Fruit fly (Drosophila melanogaster): Measurements from ENCODE around the gene pip.

pip gene

DNA sequence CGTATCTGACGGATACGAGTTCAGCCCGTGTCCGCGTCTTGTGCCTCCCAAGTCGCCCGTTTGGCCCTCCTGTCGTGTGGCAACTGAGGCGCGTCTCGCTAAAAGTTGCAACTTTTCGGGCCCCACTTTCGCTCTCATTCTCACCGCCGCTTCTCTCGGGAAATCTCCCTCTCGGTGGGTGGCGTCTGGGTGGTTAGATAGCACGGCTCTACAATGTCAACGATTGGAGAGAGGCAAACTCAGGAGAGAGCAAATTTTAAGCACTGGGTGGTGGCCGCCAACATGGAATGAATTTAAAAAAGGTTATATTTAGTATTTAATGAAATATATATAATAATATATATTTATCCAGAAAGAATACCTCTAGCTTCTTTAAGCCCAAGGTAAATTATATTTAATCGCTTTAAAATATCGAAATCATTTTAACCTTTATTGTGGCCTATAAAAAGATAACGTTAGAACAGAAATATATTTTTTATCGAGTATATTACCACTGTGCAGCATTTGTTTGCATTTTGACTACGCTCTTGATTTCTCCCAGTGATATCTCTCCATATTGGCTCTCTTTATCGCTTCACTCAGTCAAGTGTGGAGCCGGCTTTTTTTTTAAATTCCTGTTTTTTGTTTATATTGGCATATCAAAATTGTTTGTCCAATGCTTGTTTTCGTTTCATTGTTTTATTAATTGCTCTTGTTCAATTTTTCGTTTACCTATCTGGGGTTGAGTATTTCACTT lies 44.8 kb downstream of the pip start, which contains the start of gene Gbs-76A (continued):
- TF ChIP-seq CG15269 (tag; optimal IDR thresholded peaks at IDR 0.05) (peak; percentile 92), C15 (GFP tag; IDR thresholded peaks at IDR 0.05) (no peak), Ets65A (GFP tag) (peak; percentile 66), scrt (GFP tag; optimal IDR thresholded peaks at IDR 0.05) (peak; percentile 77), CG13424 (tag; optimal IDR thresholded peaks at IDR 0.05) (peak; percentile 89), CG14965 (GFP tag; optimal IDR thresholded peaks at IDR 0.05; ENCODE audit: borderline replicate concordance) (no peak), CG4730 (GFP tag; IDR thresholded peaks at IDR 0.05) (peak; percentile 42; the same call in 1 of the 2 replicates), croc (GFP tag; conservative IDR thresholded peaks at IDR 0.05) (peak; percentile 73), zfh2 (GFP tag; optimal IDR thresholded peaks at IDR 0.05) (no peak), sd (tag; optimal IDR thresholded peaks at IDR 0.05) (peak; percentile 69), CG11723 (GFP tag; optimal IDR thresholded peaks at IDR 0.05) (peak; percentile 53), ci (GFP tag; IDR thresholded peaks at IDR 0.05) (peak; percentile 80), Hand (GFP tag; optimal IDR thresholded peaks at IDR 0.05) (peak; percentile 82), CG32767 (GFP tag; IDR thresholded peaks at IDR 0.05) (peak; percentile 75), vfl (GFP tag; optimal IDR thresholded peaks at IDR 0.05) (no peak), CG7987 (GFP tag; optimal IDR thresholded peaks at IDR 0.05) (peak; percentile 24), BtbVII (GFP tag; optimal IDR thresholded peaks at IDR 0.05) (peak; percentile 84), CG8944 (GFP tag; optimal IDR thresholded peaks at IDR 0.05) (no peak), cato (GFP tag; optimal IDR thresholded peaks at IDR 0.05; ENCODE audit: borderline replicate concordance) (peak; percentile 23), gcm2 (GFP tag; optimal IDR thresholded peaks at IDR 0.05) (no peak), inv (GFP tag; IDR thresholded peaks at IDR 0.05; ENCODE audit: partially characterized antibody) (peak; percentile 59), CG10366 (GFP tag; IDR thresholded peaks at IDR 0.05) (peak; percentile 72), tup (GFP tag; optimal IDR thresholded peaks at IDR 0.05) (no peak), fd3F (GFP tag; optimal IDR thresholded peaks at IDR 0.05) (peak; percentile 67), mirr (GFP tag; optimal IDR thresholded peaks at IDR 0.05) (no peak), chif (GFP tag; optimal IDR thresholded peaks at IDR 0.05) (no peak), eyg (GFP tag; optimal IDR thresholded peaks at IDR 0.05) (no peak), Abd-B (GFP tag; optimal IDR thresholded peaks at IDR 0.05) (peak; percentile 79), CG14710 (tag; optimal IDR thresholded peaks at IDR 0.05) (peak; percentile 66), Sry-δ (GFP tag; optimal IDR thresholded peaks at IDR 0.05) (no peak), Dek (tag; optimal IDR thresholded peaks at IDR 0.05) (peak; percentile 79), Rx (GFP tag; IDR thresholded peaks at IDR 0.05) (peak; percentile 40; the same call in 1 of the 2 replicates), CG17186 (GFP tag; optimal IDR thresholded peaks at IDR 0.05) (no peak), CG12942 (GFP tag; optimal IDR thresholded peaks at IDR 0.05) (no peak), Oaz (GFP tag; IDR thresholded peaks at IDR 0.05) (peak; percentile 42; the same call in 1 of the 2 replicates), tap (tag; optimal IDR thresholded peaks at IDR 0.05) (peak; percentile 75), CG12071 (GFP tag; optimal IDR thresholded peaks at IDR 0.05) (no peak), fd96Cb (tag; optimal IDR thresholded peaks at IDR 0.05) (peak; percentile 76), gro (GFP tag; optimal IDR thresholded peaks at IDR 0.05) (no peak), az2 (GFP tag; optimal IDR thresholded peaks at IDR 0.05) (peak; percentile 58), ase (GFP tag; IDR thresholded peaks at IDR 0.05) (peak; percentile 67; the same call in 2 of the 3 replicates), CG16813 (GFP tag; IDR thresholded peaks at IDR 0.05; ENCODE audit: partially characterized antibody) (no peak), Ada2b (GFP tag; IDR thresholded peaks at IDR 0.05) (peak; percentile 76), CG10959 (GFP tag; IDR thresholded peaks at IDR 0.05) (no peak), MBD-R2 (GFP tag; IDR thresholded peaks at IDR 0.05) (peak; percentile 39), Sox102F (GFP tag; optimal IDR thresholded peaks at IDR 0.05) (peak; percentile 86), org-1 (GFP tag; optimal IDR thresholded peaks at IDR 0.05) (peak; percentile 60), Trl (optimal IDR thresholded peaks at IDR 0.05) (peak; percentile 72 to 90), Trl (GFP tag; optimal IDR thresholded peaks at IDR 0.05) (no peak)
